Worm (Caenorhabditis elegans): Measurements from ENCODE around the gene aman-2.

The aman-2 gene

DNA sequence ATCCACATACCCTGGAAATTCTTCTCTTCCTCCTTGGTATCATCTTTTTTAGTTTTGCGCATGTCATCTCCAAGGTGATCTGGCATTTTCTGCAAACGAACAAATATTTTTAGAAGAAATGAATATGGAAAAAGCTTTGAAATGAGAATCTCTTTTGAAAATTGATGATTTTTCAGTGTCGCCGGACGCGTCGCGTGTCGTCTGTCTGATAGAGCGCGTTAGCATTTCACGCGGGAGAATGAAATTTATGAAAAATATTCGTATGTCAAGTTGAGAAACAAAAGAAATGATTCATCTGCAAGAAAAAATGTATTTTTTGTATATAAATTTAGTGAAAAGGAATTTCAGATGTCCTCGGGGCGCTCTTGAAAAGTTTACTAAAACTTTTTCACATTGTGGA lies 49.3 kb upstream of the aman-2 start, which contains the start of gene rpt-1 (continued):
- peak; percentile 23 for TF ChIP-seq tbp1 (GFP tag; optimal IDR thresholded peaks at IDR 0.05)
- TF ChIP-seq F33H1.4 (GFP tag; IDR thresholded peaks at IDR 0.05) = 0 out of 2 replicates have a peak, but pooled peaks have one; percentile 19
- no peak for TF ChIP-seq pbrm-1 (GFP tag; IDR thresholded peaks at IDR 0.05)

DNA sequence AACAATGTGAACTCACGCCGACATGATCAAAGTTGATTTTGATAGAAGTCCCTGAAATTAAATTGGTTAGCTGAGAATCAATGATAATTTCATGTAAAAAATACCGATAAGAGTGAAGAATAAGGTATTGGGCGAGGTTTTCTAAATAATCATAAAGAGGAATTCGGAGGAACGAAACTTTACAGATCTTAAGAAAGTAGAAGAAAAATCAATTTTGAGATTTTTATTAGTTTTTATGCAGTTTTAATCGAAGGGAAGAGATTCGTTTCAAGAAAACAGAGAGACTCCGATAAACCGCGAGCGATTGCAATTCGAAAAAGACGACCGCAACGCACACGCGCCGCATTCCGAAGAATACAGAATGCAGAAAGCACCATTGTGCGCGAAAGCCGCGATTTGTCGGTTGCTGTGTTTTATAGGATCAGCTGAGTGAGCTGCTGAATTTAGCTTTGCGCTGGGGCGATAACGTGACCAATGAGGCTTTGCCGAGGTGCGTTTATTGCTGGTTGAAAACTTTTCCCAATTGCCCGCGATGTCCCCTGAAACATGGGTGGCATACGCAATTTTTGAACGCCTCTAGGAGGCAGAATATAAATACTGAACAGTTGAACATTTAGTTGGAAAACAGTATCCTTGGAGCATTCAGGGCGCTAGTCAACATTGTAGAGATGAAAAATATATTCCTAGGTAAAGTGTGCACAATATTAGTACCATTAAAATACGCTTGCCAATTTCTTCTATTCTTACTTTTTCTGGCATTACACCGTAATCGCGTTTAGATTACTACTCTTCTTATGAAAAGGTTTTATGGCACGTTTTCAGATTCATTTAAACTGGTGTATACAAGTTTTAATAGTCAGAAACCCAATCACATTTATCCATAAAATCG lies 46.9 kb upstream of the aman-2 start, which contains the start of gene snr-4:
snr-4 (minus strand) TSS at position 51 of the 889 bp plus-strand sequence.
- TF ChIP-seq Y56A3A.18 (GFP tag; IDR thresholded peaks at IDR 0.05) (peak; percentile 88), unc-130 (GFP tag; optimal IDR thresholded peaks at IDR 0.05) (peak; percentile 72), egl-44 (GFP tag; IDR thresholded peaks at IDR 0.05) (peak; percentile 74; the same call in 1 of the 2 replicates), C06A6.2 (GFP tag; conservative IDR thresholded peaks at IDR 0.05) (peak; percentile 88), fkh-3 (tag; optimal IDR thresholded peaks at IDR 0.05) (no peak), chd-7 (tag; optimal IDR thresholded peaks at IDR 0.05) (peak; percentile 84), let-526 (GFP tag; IDR thresholded peaks at IDR 0.05) (0 out of 2 replicates have a peak, but pooled peaks have one; percentile 39), ekl-4 (GFP tag; IDR thresholded peaks at IDR 0.05) (peak; percentile 97), let-607 (tag; optimal IDR thresholded peaks at IDR 0.05) (peak; percentile 63 to 68), rec-8 (tag; optimal IDR thresholded peaks at IDR 0.05) (peak in 1 of 2 experiments; percentile 37), die-1 (tag; optimal IDR thresholded peaks at IDR 0.05) (peak; percentile 60), sea-2 (GFP tag; IDR thresholded peaks at IDR 0.05) (no peak), B0035.1 (tag; optimal IDR thresholded peaks at IDR 0.05) (peak; percentile 72), ztf-26 (tag; optimal IDR thresholded peaks at IDR 0.05) (peak; percentile 76), nhr-179 (tag; optimal IDR thresholded peaks at IDR 0.05) (no peak), attf-5 (GFP tag; optimal IDR thresholded peaks at IDR 0.05) (peak; percentile 88), lsy-27 (tag; optimal IDR thresholded peaks at IDR 0.05; ENCODE audit: borderline replicate concordance, insufficient read depth) (peak; percentile 74), attf-3 (GFP tag; conservative IDR thresholded peaks at IDR 0.05) (peak; percentile 83), mes-4 (tag; optimal IDR thresholded peaks at IDR 0.05) (peak; percentile 88), hrde-1 (tag; optimal IDR thresholded peaks at IDR 0.05; ENCODE audit: borderline replicate concordance) (peak; percentile 86), hlh-26 (GFP tag; conservative IDR thresholded peaks at IDR 0.05) (no peak), lin-54 (GFP tag; optimal IDR thresholded peaks at IDR 0.05) (peak; percentile 90), cebp-1 (GFP tag; IDR thresholded peaks at IDR 0.05) (no peak), cebp-1 (tag; optimal IDR thresholded peaks at IDR 0.05) (peak; percentile 86), nfyb-1 (GFP tag; IDR thresholded peaks at IDR 0.05) (peak; percentile 97), madf-3 (GFP tag; IDR thresholded peaks at IDR 0.05) (peak; percentile 100), akir-1 (GFP tag; optimal IDR thresholded peaks at IDR 0.05) (no peak), ztf-28 (GFP tag; IDR thresholded peaks at IDR 0.05) (peak; percentile 95), egl-18 (GFP tag; IDR thresholded peaks at IDR 0.05) (peak; percentile 76; the same call in 1 of the 2 replicates), attf-6 (GFP tag; IDR thresholded peaks at IDR 0.05) (peak; percentile 93), F55B11.4 (tag; optimal IDR thresholded peaks at IDR 0.05; ENCODE audit: borderline replicate concordance, insufficient read depth) (no peak), F52B5.7 (tag; optimal IDR thresholded peaks at IDR 0.05) (peak; percentile 78), ets-4 (GFP tag; optimal IDR thresholded peaks at IDR 0.05) (peak; percentile 26), Y53G8AR.9 (GFP tag; conservative IDR thresholded peaks at IDR 0.05) (peak; percentile 92), gei-17 (GFP tag; optimal IDR thresholded peaks at IDR 0.05) (peak; percentile 72), K11D2.4 (GFP tag; IDR thresholded peaks at IDR 0.05) (peak; percentile 88), snpc-1.3 (tag; optimal IDR thresholded peaks at IDR 0.05; ENCODE audit: insufficient read depth) (peak; percentile 94), nhr-120 (GFP tag; IDR thresholded peaks at IDR 0.05) (no peak), nhr-27 (tag; optimal IDR thresholded peaks at IDR 0.05) (no peak), Y95B8A.8 (GFP tag; IDR thresholded peaks at IDR 0.05) (no peak), hmg-20 (GFP tag; IDR thresholded peaks at IDR 0.05) (peak; percentile 84)
